Fruit fly (Drosophila melanogaster): ENCODE results near the gene nudC.
A peak's percentile ranks its signal among the peaks of the same experiment; 100 is the strongest.

Gene nudC

dm6 chr3L:16803708-16804350, 965 bp upstream of the nudC start (continued):
- TF ChIP-seq CG11902 (GFP tag; optimal IDR thresholded peaks at IDR 0.05): no peak
- TF ChIP-seq topi (GFP tag; optimal IDR thresholded peaks at IDR 0.05): peak; percentile 13
- TF ChIP-seq Ets96B (tag; optimal IDR thresholded peaks at IDR 0.05): no peak
- TF ChIP-seq Blimp-1 (GFP tag; optimal IDR thresholded peaks at IDR 0.05): peak; percentile 15
- no peak for TF ChIP-seq Hr4 (GFP tag; optimal IDR thresholded peaks at IDR 0.05)
- no peak for TF ChIP-seq CG10631 (GFP tag; optimal IDR thresholded peaks at IDR 0.05)
- no peak for TF ChIP-seq CG6276 (GFP tag; optimal IDR thresholded peaks at IDR 0.05)
- no peak for TF ChIP-seq fkh (GFP tag; optimal IDR thresholded peaks at IDR 0.05)
- no peak for TF ChIP-seq CG4318 (GFP tag; optimal IDR thresholded peaks at IDR 0.05)
- TF ChIP-seq fd85E (GFP tag; optimal IDR thresholded peaks at IDR 0.05): no peak
- no peak for TF ChIP-seq esn (GFP tag; optimal IDR thresholded peaks at IDR 0.05)
- no peak for TF ChIP-seq Ets21C (GFP tag; optimal IDR thresholded peaks at IDR 0.05)
- peak; percentile 24 for TF ChIP-seq Sox102F (GFP tag; optimal IDR thresholded peaks at IDR 0.05)
- no peak for TF ChIP-seq CG31627 (GFP tag; optimal IDR thresholded peaks at IDR 0.05)
- TF ChIP-seq pdm3 (GFP tag; optimal IDR thresholded peaks at IDR 0.05): no peak
- no peak for TF ChIP-seq CG34406 (GFP tag; optimal IDR thresholded peaks at IDR 0.05)

dm6 chr3L:16805806-16806719, 1.3 kb downstream of the nudC start:
- TF ChIP-seq Lpt (GFP tag; optimal IDR thresholded peaks at IDR 0.05): no peak
- peak; percentile 56 for TF ChIP-seq CG10631 (GFP tag; optimal IDR thresholded peaks at IDR 0.05)
- no peak for TF ChIP-seq fd85E (GFP tag; optimal IDR thresholded peaks at IDR 0.05)
- TF ChIP-seq CG15336 (GFP tag; IDR thresholded peaks at IDR 0.05): 0 out of 2 replicates have a peak, but pooled peaks have one; percentile 20
- TF ChIP-seq CG8319 (GFP tag; optimal IDR thresholded peaks at IDR 0.05): no peak
- peak; percentile 42 for TF ChIP-seq CG9139 (GFP tag; optimal IDR thresholded peaks at IDR 0.05)
- TF ChIP-seq OdsH (GFP tag; optimal IDR thresholded peaks at IDR 0.05): peak; percentile 53
- TF ChIP-seq esn (GFP tag; optimal IDR thresholded peaks at IDR 0.05): peak; percentile 49
- TF ChIP-seq vri (GFP tag; optimal IDR thresholded peaks at IDR 0.05): peak; percentile 7
- peak; percentile 29 for TF ChIP-seq spab (GFP tag; optimal IDR thresholded peaks at IDR 0.05)
- peak; percentile 52 for TF ChIP-seq Sox102F (GFP tag; optimal IDR thresholded peaks at IDR 0.05)
- TF ChIP-seq CG6854 (GFP tag; optimal IDR thresholded peaks at IDR 0.05): no peak
- TF ChIP-seq Hr39 (GFP tag; optimal IDR thresholded peaks at IDR 0.05): peak; percentile 42
- TF ChIP-seq acj6 (GFP tag; optimal IDR thresholded peaks at IDR 0.05): peak; percentile 51
- TF ChIP-seq dsx (GFP tag; optimal IDR thresholded peaks at IDR 0.05; ENCODE audit: poor library complexity, severe bottlenecking): peak; percentile 52
- TF ChIP-seq CG3032 (tag; optimal IDR thresholded peaks at IDR 0.05): peak; percentile 64
- TF ChIP-seq CG4318 (GFP tag; optimal IDR thresholded peaks at IDR 0.05): no peak
- TF ChIP-seq lz (GFP tag; optimal IDR thresholded peaks at IDR 0.05): peak; percentile 42
- TF ChIP-seq CG11762 (GFP tag; optimal IDR thresholded peaks at IDR 0.05; ENCODE audit: insufficient read depth): no peak
- TF ChIP-seq fd59A (GFP tag; optimal IDR thresholded peaks at IDR 0.05): peak; percentile 29
- TF ChIP-seq Ets96B (tag; optimal IDR thresholded peaks at IDR 0.05): peak; percentile 71
- no peak; the same call in 2 of the 3 replicates for TF ChIP-seq CG8119 (GFP tag; IDR thresholded peaks at IDR 0.05)
- peak; percentile 34 for TF ChIP-seq Sox14 (GFP tag; optimal IDR thresholded peaks at IDR 0.05)
- peak; percentile 36 for TF ChIP-seq cyc (GFP tag; optimal IDR thresholded peaks at IDR 0.05)
- peak; percentile 85 for TF ChIP-seq svp (GFP tag)
- TF ChIP-seq ss (GFP tag; optimal IDR thresholded peaks at IDR 0.05): peak; percentile 6 to 8
- no peak for TF ChIP-seq eg (GFP tag; IDR thresholded peaks at IDR 0.05)
- no peak for TF ChIP-seq Hr38 (GFP tag; optimal IDR thresholded peaks at IDR 0.05)
- peak; percentile 62 for TF ChIP-seq CG8632 (GFP tag; optimal IDR thresholded peaks at IDR 0.05)
- no peak for TF ChIP-seq CG16779 (tag; optimal IDR thresholded peaks at IDR 0.05)
- no peak for TF ChIP-seq net (GFP tag; optimal IDR thresholded peaks at IDR 0.05)
- TF ChIP-seq Met (GFP tag; optimal IDR thresholded peaks at IDR 0.05): peak; percentile 59
- peak; percentile 9 for TF ChIP-seq Sox15 (GFP tag; optimal IDR thresholded peaks at IDR 0.05)
- no peak for TF ChIP-seq Eip93F (GFP tag; optimal IDR thresholded peaks at IDR 0.05)
- TF ChIP-seq CG7368 (GFP tag; optimal IDR thresholded peaks at IDR 0.05): peak; percentile 24
- TF ChIP-seq CG6792 (GFP tag; optimal IDR thresholded peaks at IDR 0.05): peak; percentile 39
- peak; percentile 76 for TF ChIP-seq Blimp-1 (GFP tag; optimal IDR thresholded peaks at IDR 0.05)
- peak; percentile 51 for TF ChIP-seq achi (GFP tag; optimal IDR thresholded peaks at IDR 0.05)

Data from whole organism, prepupa.